Worm (Caenorhabditis elegans) whole organism, L3 larva: ENCODE data around the gene K09E2.3.
A peak's percentile ranks its signal among the peaks of the same experiment; 100 is the strongest.

Experiments used
- R02D3.7 ChIP-seq: fragments of 150-350 bp; optimal IDR thresholded peaks from 2 replicates; lab custom pipeline; 2014; ENCODE audit warnings: missing biosample characterization, missing genetic modification characterization
- aly-2 ChIP-seq: fragments of 150-350 bp; optimal IDR thresholded peaks from 2 replicates; lab custom pipeline; 2014; ENCODE audit warnings: missing biosample characterization, missing genetic modification characterization
- ama-1 ChIP-seq: fragments of 150-350 bp; optimal IDR thresholded peaks from 2 replicates; lab custom pipeline; 2018
- ceh-16 ChIP-seq: sonication (generic microtip); optimal IDR thresholded peaks from 2 replicates; lab custom pipeline; 2017; ENCODE audit warnings: missing biosample characterization, missing genetic modification characterization
- ceh-28 ChIP-seq: fragments of 150-350 bp; optimal IDR thresholded peaks from 2 replicates; lab custom pipeline; 2014; ENCODE audit warnings: missing biosample characterization, missing genetic modification reagents, missing genetic modification characterization
- ceh-9 ChIP-seq: sonication (generic microtip); optimal IDR thresholded peaks from 2 replicates; lab custom pipeline; 2018; ENCODE audit warnings: missing biosample characterization, missing genetic modification characterization
- egl-27 ChIP-seq: sonication (generic microtip); optimal IDR thresholded peaks from 4 replicates; lab custom pipeline; 2017; ENCODE audit warnings: missing biosample characterization, missing genetic modification reagents, missing genetic modification characterization
- egl-5 ChIP-seq: fragments of 150-350 bp; optimal IDR thresholded peaks from 2 replicates; lab custom pipeline; 2017; ENCODE audit warnings: missing biosample characterization, missing genetic modification reagents, missing genetic modification characterization, inconsistent platforms
- elt-2 ChIP-seq: sonication (generic microtip); optimal IDR thresholded peaks from 2 replicates; lab custom pipeline; 2016; ENCODE audit warnings: missing genetic modification reagents, mild to moderate bottlenecking, missing genetic modification characterization, missing compliant biosample characterization
- elt-3 ChIP-seq, 3 experiments: fragments of 150-350 bp in 1 of 3; sonication (generic microtip) in 2 of 3; optimal IDR thresholded peaks; 2 replicates in 2 of 3; 4 replicates in 1 of 3; lab custom pipeline; 2014 to 2017; ENCODE audit warnings: missing biosample characterization in 3 of 3, missing genetic modification characterization in 3 of 3
- fkh-10 ChIP-seq: sonication (generic microtip); optimal IDR thresholded peaks from 2 replicates; lab custom pipeline; 2017; ENCODE audit warnings: missing biosample characterization, missing genetic modification reagents, missing genetic modification characterization
- fkh-2 ChIP-seq: fragments of 150-350 bp; optimal IDR thresholded peaks from 2 replicates; lab custom pipeline; 2014; ENCODE audit warnings: missing biosample characterization, missing genetic modification reagents, missing genetic modification characterization
- fos-1 ChIP-seq: fragments of 150-350 bp; optimal IDR thresholded peaks from 2 replicates; lab custom pipeline; 2014; ENCODE audit warnings: missing biosample characterization, missing genetic modification characterization
- lin-15B ChIP-seq: fragments of 150-350 bp; optimal IDR thresholded peaks from 2 replicates; lab custom pipeline; 2014; ENCODE audit warnings: missing biosample characterization, missing genetic modification characterization
- lin-39 ChIP-seq: fragments of 150-350 bp; optimal IDR thresholded peaks from 2 replicates; lab custom pipeline; 2018; ENCODE audit warnings: missing biosample characterization, missing genetic modification reagents, missing genetic modification characterization
- mdl-1 ChIP-seq: fragments of 150-350 bp; optimal IDR thresholded peaks from 2 replicates; lab custom pipeline; 2014; ENCODE audit warnings: missing biosample characterization, missing genetic modification characterization
- nhr-11 ChIP-seq: fragments of 150-350 bp; optimal IDR thresholded peaks from 2 replicates; lab custom pipeline; 2014; ENCODE audit warnings: missing biosample characterization, missing genetic modification characterization
- nhr-25 ChIP-seq: sonication (generic microtip); optimal IDR thresholded peaks from 2 replicates; lab custom pipeline; 2017; ENCODE audit warnings: missing biosample characterization, missing genetic modification characterization
- nhr-43 ChIP-seq: sonication (generic microtip); optimal IDR thresholded peaks from 2 replicates; lab custom pipeline; 2016; ENCODE audit warnings: mild to moderate bottlenecking, missing genetic modification characterization, missing compliant biosample characterization; ENCODE audit not compliant: poor library complexity, severe bottlenecking
- nhr-67 ChIP-seq: fragments of 150-350 bp; optimal IDR thresholded peaks from 2 replicates; lab custom pipeline; 2014; ENCODE audit warnings: missing biosample characterization, missing genetic modification characterization
- nhr-76 ChIP-seq: fragments of 150-350 bp; sonication (generic microtip); optimal IDR thresholded peaks from 5 replicates; lab custom pipeline; 2014; ENCODE audit warnings: missing biosample characterization, missing genetic modification characterization
- nhr-77 ChIP-seq: fragments of 150-350 bp; optimal IDR thresholded peaks from 2 replicates; lab custom pipeline; 2014; ENCODE audit warnings: missing biosample characterization, missing genetic modification characterization
- pha-4 ChIP-seq: fragments of 150-350 bp; optimal IDR thresholded peaks from 2 replicates; lab custom pipeline; 2014; ENCODE audit warnings: missing biosample characterization, missing genetic modification reagents, missing genetic modification characterization
- pqm-1 ChIP-seq: fragments of 150-350 bp; optimal IDR thresholded peaks from 2 replicates; lab custom pipeline; 2017; ENCODE audit warnings: missing biosample characterization, missing genetic modification characterization, inconsistent platforms
- skn-1 ChIP-seq: fragments of 150-350 bp; optimal IDR thresholded peaks from 2 replicates; lab custom pipeline; 2014; ENCODE audit warnings: missing biosample characterization, missing genetic modification characterization
- snpc-4 ChIP-seq: fragments of 150-350 bp; optimal IDR thresholded peaks from 2 replicates; lab custom pipeline; 2014; ENCODE audit warnings: missing biosample characterization, missing genetic modification characterization
- unc-39 ChIP-seq: sonication (generic microtip); optimal IDR thresholded peaks from 4 replicates; lab custom pipeline; 2017; ENCODE audit warnings: missing biosample characterization, missing genetic modification characterization
- zag-1 ChIP-seq: fragments of 150-350 bp; optimal IDR thresholded peaks from 2 replicates; lab custom pipeline; 2014; ENCODE audit warnings: missing biosample characterization, missing genetic modification characterization
- ztf-4 ChIP-seq: fragments of 150-350 bp; optimal IDR thresholded peaks from 2 replicates; lab custom pipeline; 2014; ENCODE audit warnings: missing biosample characterization, missing genetic modification characterization

The K09E2.3 gene

ce11 chrX:8718153-8718552 is 45.3 kb downstream of the K09E2.3 start:
- TF ChIP-seq snpc-4 (tag; lab: Kevin White, UChicago) (no peak), pha-4 (tag; lab: Kevin White, UChicago) (peak; percentile 40), ceh-28 (no peak), elt-3 (tag; optimal IDR thresholded peaks at IDR 0.05; lab: Kevin White, UChicago) (no peak), fos-1 (no peak), fkh-10 (GFP tag; lab: Kevin White, UChicago) (no peak)

ce11 chrX:8718856-8719255 is 46.0 kb downstream of the K09E2.3 start, which contains the start of gene F53A9.8:
TSS of gene F53A9.8 (minus strand) at chrX:8718904.
- no peak for TF ChIP-seq nhr-11 (tag; lab: Kevin White, UChicago)
- peak; percentile 61 for TF ChIP-seq pqm-1 (tag; lab: Kevin White, UChicago)
- peak; percentile 71 for TF ChIP-seq pha-4 (tag; lab: Kevin White, UChicago)
- peak; percentile 75 for TF ChIP-seq elt-2 (tag; lab: Kevin White, UChicago)

ce11 chrX:8719888-8720287 is 47.0 kb downstream of the K09E2.3 start:
- TF ChIP-seq pqm-1 (tag; lab: Kevin White, UChicago), result peak; percentile 13
- TF ChIP-seq fkh-2 (tag; lab: Kevin White, UChicago), result no peak
- no peak for TF ChIP-seq mdl-1 (tag; lab: Kevin White, UChicago)
- TF ChIP-seq ama-1 (lab: Kevin White, UChicago), result no peak
- TF ChIP-seq ceh-16 (tag; lab: Kevin White, UChicago), result no peak
- TF ChIP-seq snpc-4 (tag; lab: Kevin White, UChicago), result no peak
- no peak for TF ChIP-seq R02D3.7 (tag; lab: Kevin White, UChicago)
- no peak for TF ChIP-seq nhr-43
- TF ChIP-seq lin-39 (tag; lab: Kevin White, UChicago), result no peak
- TF ChIP-seq nhr-67 (tag; lab: Kevin White, UChicago), result no peak
- TF ChIP-seq elt-3 (tag; optimal IDR thresholded peaks at IDR 0.05; lab: Kevin White, UChicago), result no peak
- TF ChIP-seq unc-39 (tag; lab: Kevin White, UChicago), result no peak
- TF ChIP-seq ceh-9 (tag; lab: Kevin White, UChicago), result no peak
- peak; percentile 67 for TF ChIP-seq pha-4 (tag; lab: Kevin White, UChicago)
- no peak for TF ChIP-seq lin-15B (tag; lab: Kevin White, UChicago)
- TF ChIP-seq nhr-77 (tag; lab: Kevin White, UChicago), result no peak
- peak; percentile 78 for TF ChIP-seq elt-2 (tag; lab: Kevin White, UChicago)
- no peak for TF ChIP-seq ceh-28
- TF ChIP-seq skn-1 (tag; lab: Kevin White, UChicago), result no peak
- TF ChIP-seq nhr-25, result no peak
- no peak for TF ChIP-seq zag-1 (tag; lab: Kevin White, UChicago)
- no peak for TF ChIP-seq ztf-4 (tag; lab: Kevin White, UChicago)
- no peak for TF ChIP-seq fos-1
- TF ChIP-seq, all 47 proteins: peak for 3

ce11 chrX:8720658-8721057 is 47.8 kb downstream of the K09E2.3 start, which contains the start of gene F53A9.9:
TSS of gene F53A9.9 (minus strand) at chrX:8720758.
- TF ChIP-seq nhr-11 (tag; lab: Kevin White, UChicago) (no peak), ceh-28 (no peak), egl-27 (no peak), pqm-1 (tag; lab: Kevin White, UChicago) (no peak), egl-5 (tag; lab: Kevin White, UChicago) (no peak), lin-15B (tag; lab: Kevin White, UChicago) (no peak), nhr-76 (tag; lab: Kevin White, UChicago) (no peak), elt-2 (tag; lab: Kevin White, UChicago) (no peak), R02D3.7 (tag; lab: Kevin White, UChicago) (no peak)

ce11 chrX:8721273-8721672 is 48.4 kb downstream of the K09E2.3 start:
- TF ChIP-seq pha-4 (tag; lab: Kevin White, UChicago) (peak; percentile 91), fkh-2 (tag; lab: Kevin White, UChicago) (no peak)

- no peak for TF ChIP-seq ceh-16 (tag; lab: Kevin White, UChicago)
- TF ChIP-seq pqm-1 (tag; lab: Kevin White, UChicago), result no peak
- TF ChIP-seq nhr-67 (tag; lab: Kevin White, UChicago), result no peak
- no peak for TF ChIP-seq nhr-43
- TF ChIP-seq ceh-9 (tag; lab: Kevin White, UChicago), result no peak
- TF ChIP-seq aly-2 (tag; lab: Kevin White, UChicago), result no peak
- no peak for TF ChIP-seq elt-2 (tag; lab: Kevin White, UChicago)
- no peak for TF ChIP-seq fkh-10 (GFP tag; lab: Kevin White, UChicago)
Measured at ce11 chrX:8723127-8723600, 50.3 kb downstream of the K09E2.3 start, which contains the start of gene tnt-2. TSS of gene tnt-2 (minus strand) at chrX:8723550.
